Worm (Caenorhabditis elegans) whole organism, L4/young adult: ENCODE measurements around the gene C42D4.13.

Experiments used
- W03F9.2 ChIP-seq: fragments of 150-350 bp; optimal IDR thresholded peaks from 2 replicates; lab custom pipeline; 2014; ENCODE audit warnings: missing biosample characterization, missing genetic modification characterization
- dao-5 ChIP-seq: sonication (generic microtip); optimal IDR thresholded peaks from 2 replicates; lab custom pipeline; 2016; ENCODE audit warnings: missing genotype, missing genetic modification characterization, moderate library complexity, missing compliant biosample characterization
- him-1 ChIP-seq: sonication (generic microtip); optimal IDR thresholded peaks from 2 replicates; lab custom pipeline; 2016; ENCODE audit warnings: missing genotype, missing genetic modification reagents, missing genetic modification characterization, missing compliant biosample characterization

C42D4.13 gene

DNA sequence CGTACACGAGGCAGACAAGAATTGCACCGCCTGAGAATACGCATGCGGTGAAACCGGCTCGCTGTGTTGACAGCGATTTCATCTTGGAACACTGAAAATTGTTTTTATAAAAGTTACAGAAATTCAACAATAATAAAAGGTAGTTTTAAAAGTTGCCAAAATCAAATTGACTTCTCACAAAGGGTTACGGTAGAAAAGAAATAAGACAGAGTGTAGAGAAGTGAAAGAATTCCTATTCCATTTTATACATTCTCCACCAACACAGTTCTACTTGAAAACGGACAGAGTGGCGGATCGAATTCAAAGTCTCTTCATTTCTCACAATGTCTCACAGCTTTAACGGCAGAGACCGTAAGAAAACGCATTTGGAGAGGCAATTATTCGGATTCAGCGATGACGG is 35.5 kb downstream of the C42D4.13 start, which contains the start of gene col-113:
Gene col-113 (minus strand): TSS at position 101 of the 400 bp plus-strand sequence.
- TF ChIP-seq him-1 (tag; lab: Kevin White, UChicago) (no peak), dao-5 (tag; lab: Kevin White, UChicago) (no peak), W03F9.2 (tag; lab: Kevin White, UChicago) (no peak)

DNA sequence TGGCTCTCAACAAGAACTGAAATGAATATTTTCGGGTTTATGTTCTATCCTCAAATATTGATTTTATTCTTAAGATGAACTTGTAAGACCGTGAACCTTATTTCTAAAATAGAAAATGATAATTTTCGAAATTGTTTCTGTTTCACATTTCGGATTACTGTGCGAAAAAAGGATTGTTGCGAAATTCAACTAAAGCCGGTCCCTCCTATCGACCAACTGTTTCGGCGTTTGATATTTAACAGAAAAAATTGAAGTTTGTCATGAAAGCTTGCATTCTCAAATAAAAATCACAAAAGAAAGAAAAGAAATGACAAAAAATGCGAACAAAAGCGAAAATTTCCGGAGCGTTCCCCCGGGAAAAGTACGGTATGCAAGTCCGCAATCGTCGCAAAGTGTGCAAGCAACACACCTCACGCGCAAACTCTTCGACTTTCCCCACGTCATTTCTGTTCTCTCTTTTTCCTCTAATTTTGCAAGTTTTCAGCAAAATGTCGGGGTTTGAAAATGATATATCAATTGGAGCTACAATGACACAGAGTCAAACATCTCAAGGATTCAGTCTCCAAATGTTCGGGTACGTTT is 38.8 kb downstream of the C42D4.13 start, which contains the start of gene C34D4.4:
Gene C34D4.4 (plus strand): TSS at position 342 of the 582 bp plus-strand sequence.
- no peak for TF ChIP-seq W03F9.2 (tag; lab: Kevin White, UChicago)
- no peak for TF ChIP-seq dao-5 (tag; lab: Kevin White, UChicago)
- no peak for TF ChIP-seq him-1 (tag; lab: Kevin White, UChicago)

DNA sequence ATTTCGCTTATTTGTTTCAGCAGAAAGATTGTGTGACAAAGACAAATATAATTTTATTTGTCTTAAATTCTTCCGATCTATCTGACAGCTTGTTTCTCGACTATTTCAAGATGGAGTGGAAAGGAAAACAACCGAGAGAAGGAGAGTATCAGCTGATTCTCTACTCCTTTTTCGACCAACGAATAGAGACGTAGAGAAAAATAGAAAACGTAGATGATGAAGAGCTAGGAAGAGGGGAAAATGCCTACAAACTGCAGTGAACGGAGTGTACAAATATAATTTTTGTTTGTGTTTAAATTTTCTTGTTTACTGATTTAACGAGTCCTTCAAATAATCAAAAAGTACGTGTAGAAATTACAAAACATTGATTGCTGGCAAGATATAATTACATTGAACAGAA is 40.2 kb downstream of the C42D4.13 start:
- no peak for TF ChIP-seq him-1 (tag; lab: Kevin White, UChicago)
- TF ChIP-seq W03F9.2 (tag; lab: Kevin White, UChicago), result peak; percentile 21
- TF ChIP-seq dao-5 (tag; lab: Kevin White, UChicago), result no peak

DNA sequence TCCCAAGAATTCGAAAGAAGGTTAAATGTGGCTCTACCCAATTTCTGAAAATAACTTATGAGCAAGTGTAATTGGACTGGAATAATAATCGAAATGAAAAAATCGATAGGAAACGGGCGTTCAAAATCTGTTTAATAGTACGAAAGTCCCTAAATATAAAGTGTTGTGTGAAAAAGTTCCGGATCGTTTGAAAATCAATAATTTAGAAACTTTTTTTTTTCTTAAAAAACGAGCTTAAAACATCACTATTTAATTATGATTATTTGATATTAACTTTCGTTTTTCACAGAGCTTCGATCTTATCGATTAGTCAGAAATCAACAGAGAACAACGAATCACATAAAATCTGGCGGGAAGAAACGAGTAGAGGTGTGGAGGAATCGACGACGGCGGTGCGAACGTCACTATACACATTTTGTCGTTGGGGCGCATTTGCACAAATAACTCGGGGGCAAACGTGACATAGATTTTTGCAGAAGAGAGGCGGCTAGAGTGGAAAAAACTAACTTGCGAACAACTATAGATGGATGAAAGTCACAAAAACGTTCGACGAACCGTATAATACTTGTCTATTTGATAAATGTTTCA is 43.2 kb downstream of the C42D4.13 start, which contains the start of gene hecd-1:
Gene hecd-1 (minus strand): TSS at position 51 of the 588 bp plus-strand sequence.
- TF ChIP-seq W03F9.2 (tag; lab: Kevin White, UChicago), result no peak
- TF ChIP-seq him-1 (tag; lab: Kevin White, UChicago), result no peak
- TF ChIP-seq dao-5 (tag; lab: Kevin White, UChicago), result no peak

DNA sequence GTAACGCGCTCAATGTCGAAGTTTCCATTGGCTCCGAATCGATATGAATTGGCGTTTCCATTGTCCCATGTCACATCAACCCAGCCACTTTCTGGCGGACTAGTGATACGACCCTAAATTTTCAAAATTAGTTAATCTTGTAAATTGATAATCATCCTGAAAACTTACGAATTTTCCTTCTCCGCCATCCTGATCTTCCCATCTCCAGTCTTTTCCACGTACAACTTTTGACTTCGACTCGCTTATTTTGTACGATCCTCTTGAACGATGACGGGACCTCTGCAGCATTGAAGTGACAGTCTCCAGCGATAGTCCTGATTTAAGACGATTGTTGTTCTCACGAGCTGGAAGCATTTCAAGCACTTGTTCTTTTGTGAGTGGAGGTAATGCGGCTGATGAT is 48.8 kb downstream of the C42D4.13 start:
- TF ChIP-seq W03F9.2 (tag; lab: Kevin White, UChicago) (no peak), him-1 (tag; lab: Kevin White, UChicago) (no peak), dao-5 (tag; lab: Kevin White, UChicago) (no peak)
